Worm (Caenorhabditis elegans) whole organism, L4 larva: Measurements from ENCODE around the gene rer-1.

Experiments used
- F10B5.3 ChIP-seq: sonication (generic microtip); optimal IDR thresholded peaks from 2 replicates; lab custom pipeline; 2016; ENCODE audit warnings: mild to moderate bottlenecking, missing genetic modification characterization, missing compliant biosample characterization
- F44E2.7 ChIP-seq: fragments of 200-800 bp; sonication (Bioruptor generic); IDR thresholded peaks from 2 replicates; pipeline ENCODE4 v2.1.2; 2022; ENCODE audit warnings: missing genetic modification characterization, missing compliant biosample characterization
- T20F7.1 ChIP-seq: fragments of 200-800 bp; sonication (Bioruptor generic); optimal IDR thresholded peaks from 2 replicates; lab custom pipeline; 2018; ENCODE audit warnings: mild to moderate bottlenecking, missing genetic modification characterization, missing compliant biosample characterization
- Y105C5A.15 ChIP-seq: fragments of 200-800 bp; sonication (Bioruptor generic); IDR thresholded peaks from 2 replicates; pipeline ENCODE4 v1.3.6; 2022; ENCODE audit warnings: missing genetic modification characterization, missing compliant biosample characterization
- Y5F2A.4 ChIP-seq: fragments of 200-800 bp; sonication (Bioruptor generic); optimal IDR thresholded peaks from 2 replicates; lab custom pipeline; 2018; ENCODE audit warnings: mild to moderate bottlenecking, missing genetic modification characterization, missing compliant biosample characterization
- aha-1 ChIP-seq: fragments of 150-350 bp; peaks from one replicate; lab custom pipeline; 2014; ENCODE audit warnings: missing biosample characterization, missing genetic modification characterization
- ama-1 ChIP-seq: fragments of 150-350 bp; optimal IDR thresholded peaks from 2 replicates; lab custom pipeline; 2014; ENCODE audit warnings: inconsistent platforms, mixed read lengths
- arid-1 ChIP-seq: fragments of 200-800 bp; sonication (Bioruptor generic); conservative IDR thresholded peaks from 2 replicates; pipeline ENCODE4 v1.3.6; 2022; ENCODE audit warnings: missing genetic modification reagents, missing genetic modification characterization, missing compliant biosample characterization
- ceh-28 ChIP-seq: fragments of 150-350 bp; optimal IDR thresholded peaks from 2 replicates; lab custom pipeline; 2014; ENCODE audit warnings: missing biosample characterization, missing genetic modification reagents, missing genetic modification characterization
- ceh-44 ChIP-seq: fragments of 200-800 bp; sonication (Bioruptor generic); IDR thresholded peaks from 2 replicates; pipeline ENCODE4 v1.3.6; 2022; ENCODE audit warnings: missing genetic modification reagents, missing genetic modification characterization, missing compliant biosample characterization
- ceh-82 ChIP-seq: sonication (generic microtip); optimal IDR thresholded peaks from 2 replicates; lab custom pipeline; 2017; ENCODE audit warnings: missing biosample characterization, missing genetic modification characterization
- ces-1 ChIP-seq: fragments of 150-350 bp; sonication (generic microtip); optimal IDR thresholded peaks from 4 replicates; lab custom pipeline; 2014; ENCODE audit warnings: missing biosample characterization, missing genetic modification reagents, missing genetic modification characterization
- cey-2 ChIP-seq: sonication (generic microtip); optimal IDR thresholded peaks from 3 replicates; lab custom pipeline; 2017; ENCODE audit warnings: missing genetic modification characterization, mild to moderate bottlenecking, missing compliant biosample characterization, antibody characterized with exemption, borderline replicate concordance; ENCODE audit not compliant: insufficient read depth
- daf-8 ChIP-seq: fragments of 200-800 bp; sonication (Bioruptor generic); IDR thresholded peaks from 2 replicates; pipeline ENCODE4 v1.3.6; 2022; ENCODE audit warnings: missing genetic modification characterization, missing compliant biosample characterization
- dpl-1 ChIP-seq: fragments of 150-350 bp; optimal IDR thresholded peaks from 2 replicates; lab custom pipeline; 2014; ENCODE audit warnings: missing biosample characterization, missing genetic modification reagents, missing genetic modification characterization
- dve-1 ChIP-seq: sonication (generic microtip); optimal IDR thresholded peaks from 2 replicates; lab custom pipeline; 2017; ENCODE audit warnings: antibody characterized with exemption, mild to moderate bottlenecking, missing genetic modification characterization, missing compliant biosample characterization; ENCODE audit not compliant: insufficient read depth
- hlh-11 ChIP-seq: fragments of 200-800 bp; sonication (Bioruptor generic); optimal IDR thresholded peaks from 2 replicates; lab custom pipeline; 2018; ENCODE audit warnings: mild to moderate bottlenecking, missing genetic modification characterization, missing compliant biosample characterization
- hmg-1.1 ChIP-seq: fragments of 200-800 bp; sonication (Bioruptor generic); IDR thresholded peaks from 2 replicates; pipeline ENCODE4 v1.3.6; 2022; ENCODE audit warnings: missing genetic modification reagents, missing genetic modification characterization, missing compliant biosample characterization
- jun-1 ChIP-seq: fragments of 150-350 bp; optimal IDR thresholded peaks from 2 replicates; lab custom pipeline; 2014; ENCODE audit warnings: missing biosample characterization, missing genetic modification reagents, missing genetic modification characterization
- lin-1 ChIP-seq: fragments of 200-800 bp; sonication (Bioruptor generic); IDR thresholded peaks from 2 replicates; pipeline ENCODE4 v1.3.6; 2022; ENCODE audit warnings: missing genetic modification reagents, missing genetic modification characterization, missing compliant biosample characterization
- lin-13 ChIP-seq: fragments of 150-350 bp; optimal IDR thresholded peaks from 2 replicates; lab custom pipeline; 2014; ENCODE audit warnings: missing biosample characterization, missing genetic modification reagents, missing genetic modification characterization
- lin-38 ChIP-seq: fragments of 200-800 bp; sonication (Bioruptor generic); IDR thresholded peaks from 2 replicates; pipeline ENCODE4 v1.3.6; 2022; ENCODE audit warnings: missing genetic modification reagents, missing genetic modification characterization, missing compliant biosample characterization
- lsy-2 ChIP-seq, 2 experiments: fragments of 150-350 bp in 1 of 2; sonication (generic microtip) in 1 of 2; optimal IDR thresholded peaks; 2 replicates each; lab custom pipeline; 2014 to 2017; ENCODE audit warnings: missing biosample characterization in 2 of 2, missing genetic modification characterization in 2 of 2
- madf-5 ChIP-seq, 2 experiments: fragments of 200-800 bp; sonication (Bioruptor generic); IDR thresholded peaks; 2 replicates each; pipeline ENCODE4 v1.3.6; 2022; ENCODE audit warnings: missing compliant biosample characterization in 2 of 2, missing genetic modification characterization in 2 of 2
- mep-1 ChIP-seq: fragments of 150-350 bp; sonication (generic microtip); optimal IDR thresholded peaks from 3 replicates; lab custom pipeline; 2014; ENCODE audit warnings: missing biosample characterization, missing genetic modification characterization
- mes-2 ChIP-seq: sonication (generic microtip); optimal IDR thresholded peaks from 2 replicates; lab custom pipeline; 2016; ENCODE audit warnings: missing genotype, mild to moderate bottlenecking, missing genetic modification characterization, missing compliant biosample characterization; ENCODE audit not compliant: poor library complexity, severe bottlenecking
- mxl-2 ChIP-seq: fragments of 200-800 bp; sonication (Bioruptor generic); conservative IDR thresholded peaks from 2 replicates; pipeline ENCODE4 v1.3.6; 2022; ENCODE audit warnings: missing genetic modification reagents, missing genetic modification characterization, missing compliant biosample characterization
- nhr-102 ChIP-seq: sonication (generic microtip); optimal IDR thresholded peaks from 2 replicates; lab custom pipeline; 2016; ENCODE audit warnings: mild to moderate bottlenecking, missing genetic modification characterization, moderate library complexity, missing compliant biosample characterization
- nhr-11 ChIP-seq: fragments of 150-350 bp; optimal IDR thresholded peaks from 2 replicates; lab custom pipeline; 2014; ENCODE audit warnings: missing biosample characterization, missing genetic modification characterization
- nhr-42 ChIP-seq: fragments of 200-800 bp; sonication (Bioruptor generic); IDR thresholded peaks from 2 replicates; pipeline ENCODE4 v1.3.6; 2022; ENCODE audit warnings: missing genetic modification characterization, missing compliant biosample characterization
- nhr-77 ChIP-seq: fragments of 150-350 bp; optimal IDR thresholded peaks from 2 replicates; lab custom pipeline; 2014; ENCODE audit warnings: missing biosample characterization, missing genetic modification characterization
- php-3 ChIP-seq: fragments of 200-800 bp; sonication (Bioruptor generic); IDR thresholded peaks from 2 replicates; pipeline ENCODE4 v1.3.6; 2022; ENCODE audit warnings: missing genetic modification reagents, missing genetic modification characterization, missing compliant biosample characterization
- rbr-2 ChIP-seq: sonication (generic microtip); optimal IDR thresholded peaks from 2 replicates; lab custom pipeline; 2016; ENCODE audit warnings: missing genotype, missing genetic modification characterization, missing compliant biosample characterization
- sdz-12 ChIP-seq: fragments of 200-800 bp; sonication (Bioruptor generic); optimal IDR thresholded peaks from 2 replicates; lab custom pipeline; 2018; ENCODE audit warnings: mild to moderate bottlenecking, missing genetic modification characterization, missing compliant biosample characterization
- snpc-1.2 ChIP-seq: fragments of 200-800 bp; sonication (Bioruptor generic); IDR thresholded peaks from 2 replicates; pipeline ENCODE4 v1.3.6; 2022; ENCODE audit warnings: missing genetic modification reagents, missing genetic modification characterization, missing compliant biosample characterization
- snpc-4 ChIP-seq: fragments of 150-350 bp; optimal IDR thresholded peaks from 2 replicates; lab custom pipeline; 2014; ENCODE audit warnings: missing biosample characterization, missing genetic modification characterization
- spr-1 ChIP-seq: sonication (generic microtip); optimal IDR thresholded peaks from 2 replicates; lab custom pipeline; 2016; ENCODE audit warnings: mild to moderate bottlenecking, missing genetic modification characterization, missing compliant biosample characterization
- tra-1 ChIP-seq: fragments of 200-800 bp; sonication (Bioruptor generic); IDR thresholded peaks from 2 replicates; pipeline ENCODE4 v1.3.6; 2022; ENCODE audit warnings: missing genetic modification reagents, missing genetic modification characterization, missing compliant biosample characterization

Gene rer-1

ce11 chrII:8789828-8790558, 21.2 kb upstream of the rer-1 start, which contains the start of gene F07H5.13 (continued):
- TF ChIP-seq ama-1 (lab: Kevin White, UChicago) (peak; percentile 16), php-3 (0 out of 2 replicates have a peak, but pooled peaks have one; percentile 12), nhr-42 (GFP tag; lab: Robert Waterston, UW) (peak; percentile 40; the same call in 1 of the 2 replicates), F44E2.7 (GFP tag; lab: Robert Waterston, UW) (0 out of 2 replicates have a peak, but pooled peaks have one; percentile 9), snpc-1.2 (0 out of 2 replicates have a peak, but pooled peaks have one; percentile 9), lin-38 (GFP tag; lab: Robert Waterston, UW) (peak; percentile 44), mes-2 (tag; lab: Kevin White, UChicago) (peak; percentile 37)

ce11 chrII:8792640-8793039, 18.5 kb upstream of the rer-1 start, which contains the start of gene idpa-2:
idpa-2 (minus strand) TSS chrII:8792740.
- TF ChIP-seq jun-1 (tag; lab: Kevin White, UChicago) (no peak), snpc-1.2 (no peak), dve-1 (tag; lab: Kevin White, UChicago) (no peak), hmg-1.1 (GFP tag; lab: Robert Waterston, UW) (no peak), mes-2 (tag; lab: Kevin White, UChicago) (no peak), rbr-2 (tag; lab: Kevin White, UChicago) (no peak), snpc-4 (tag; lab: Kevin White, UChicago) (no peak), arid-1 (GFP tag; lab: Robert Waterston, UW) (no peak), nhr-11 (tag; lab: Kevin White, UChicago) (no peak), ceh-28 (no peak), php-3 (no peak), ceh-44 (no peak)

- no peak for TF ChIP-seq cey-2 (tag; lab: Kevin White, UChicago)
- TF ChIP-seq sdz-12 (GFP tag; lab: Kevin White, UChicago) = no peak
- TF ChIP-seq aha-1 (tag; lab: Kevin White, UChicago) = no peak
- no peak for TF ChIP-seq tra-1 (GFP tag; lab: Robert Waterston, UW)
- no peak for TF ChIP-seq Y105C5A.15 (GFP tag; lab: Robert Waterston, UW)
- no peak for TF ChIP-seq mxl-2
- no peak for TF ChIP-seq lin-1 (GFP tag; lab: Robert Waterston, UW)
- no peak for TF ChIP-seq lsy-2 (tag; optimal IDR thresholded peaks at IDR 0.05; lab: Kevin White, UChicago)
- no peak for TF ChIP-seq daf-8 (GFP tag; lab: Robert Waterston, UW)
These were observed 17.1 kb upstream of the rer-1 start, which contains the start of gene F07H5.7 for ce11 chrII:8794072-8794471. F07H5.7 (minus strand) TSS chrII:8794172.

ce11 chrII:8795227-8795626, 15.9 kb upstream of the rer-1 start:
- TF ChIP-seq Y105C5A.15 (GFP tag; lab: Robert Waterston, UW) (no peak), ceh-82 (no peak), T20F7.1 (GFP tag; lab: Kevin White, UChicago) (no peak), madf-5 (GFP tag; IDR thresholded peaks at IDR 0.05; lab: Robert Waterston, UW) (no peak), nhr-102 (tag; lab: Kevin White, UChicago) (no peak), spr-1 (tag; lab: Kevin White, UChicago) (no peak), ces-1 (GFP tag; lab: Kevin White, UChicago) (no peak), dpl-1 (no peak), mep-1 (tag; lab: Kevin White, UChicago) (no peak), F10B5.3 (tag; lab: Kevin White, UChicago) (no peak), lin-13 (no peak), arid-1 (GFP tag; lab: Robert Waterston, UW) (no peak), hlh-11 (tag; lab: Kevin White, UChicago) (no peak), nhr-77 (no peak), Y5F2A.4 (GFP tag; lab: Kevin White, UChicago) (no peak)
